Worm (Caenorhabditis elegans) whole organism, L4 larva: Measurements from ENCODE around the gene srg-41.

Experiments
- D1046.2 ChIP-seq: fragments of 200-800 bp; sonication (Bioruptor generic); IDR thresholded peaks from 2 replicates; pipeline ENCODE4 v1.3.6; 2022; ENCODE audit warnings: missing genetic modification characterization, missing compliant biosample characterization
- F10B5.3 ChIP-seq: sonication (generic microtip); optimal IDR thresholded peaks from 2 replicates; lab custom pipeline; 2016; ENCODE audit warnings: mild to moderate bottlenecking, missing genetic modification characterization, missing compliant biosample characterization
- R02D3.7 ChIP-seq: fragments of 150-350 bp; sonication (generic microtip); optimal IDR thresholded peaks from 3 replicates; lab custom pipeline; 2014; ENCODE audit warnings: missing biosample characterization, missing genetic modification characterization
- T26A8.4 ChIP-seq: fragments of 200-800 bp; sonication (Bioruptor generic); IDR thresholded peaks from 2 replicates; pipeline ENCODE4 v1.3.6; 2022; ENCODE audit warnings: missing genetic modification characterization, missing compliant biosample characterization
- Y105C5A.15 ChIP-seq: fragments of 200-800 bp; sonication (Bioruptor generic); IDR thresholded peaks from 2 replicates; pipeline ENCODE4 v1.3.6; 2022; ENCODE audit warnings: missing genetic modification characterization, missing compliant biosample characterization
- Y5F2A.4 ChIP-seq: fragments of 200-800 bp; sonication (Bioruptor generic); optimal IDR thresholded peaks from 2 replicates; lab custom pipeline; 2018; ENCODE audit warnings: mild to moderate bottlenecking, missing genetic modification characterization, missing compliant biosample characterization
- ZK337.2 ChIP-seq: fragments of 200-800 bp; sonication (Bioruptor generic); IDR thresholded peaks from 2 replicates; pipeline ENCODE4 v1.3.6; 2022; ENCODE audit warnings: missing genetic modification reagents, missing genetic modification characterization, missing compliant biosample characterization
- aha-1 ChIP-seq: fragments of 150-350 bp; peaks from one replicate; lab custom pipeline; 2014; ENCODE audit warnings: missing biosample characterization, missing genetic modification characterization
- ama-1 ChIP-seq: fragments of 150-350 bp; optimal IDR thresholded peaks from 2 replicates; lab custom pipeline; 2014; ENCODE audit warnings: inconsistent platforms, mixed read lengths
- arid-1 ChIP-seq: fragments of 200-800 bp; sonication (Bioruptor generic); conservative IDR thresholded peaks from 2 replicates; pipeline ENCODE4 v1.3.6; 2022; ENCODE audit warnings: missing genetic modification reagents, missing genetic modification characterization, missing compliant biosample characterization
- attf-4 ChIP-seq: sonication (generic microtip); optimal IDR thresholded peaks from 3 replicates; lab custom pipeline; 2017; ENCODE audit warnings: missing biosample characterization, missing genetic modification characterization
- ceh-20 ChIP-seq: fragments of 200-800 bp; sonication (Bioruptor generic); IDR thresholded peaks from 2 replicates; pipeline ENCODE4 v1.3.6; 2022; ENCODE audit warnings: missing genetic modification reagents, missing genetic modification characterization, missing compliant biosample characterization
- ceh-28 ChIP-seq: fragments of 150-350 bp; optimal IDR thresholded peaks from 2 replicates; lab custom pipeline; 2014; ENCODE audit warnings: missing biosample characterization, missing genetic modification reagents, missing genetic modification characterization
- ceh-44 ChIP-seq: fragments of 200-800 bp; sonication (Bioruptor generic); IDR thresholded peaks from 2 replicates; pipeline ENCODE4 v1.3.6; 2022; ENCODE audit warnings: missing genetic modification reagents, missing genetic modification characterization, missing compliant biosample characterization
- ceh-62 ChIP-seq: sonication (generic microtip); optimal IDR thresholded peaks from 2 replicates; lab custom pipeline; 2017; ENCODE audit warnings: missing biosample characterization, missing genetic modification characterization
- ceh-82 ChIP-seq: sonication (generic microtip); optimal IDR thresholded peaks from 2 replicates; lab custom pipeline; 2017; ENCODE audit warnings: missing biosample characterization, missing genetic modification characterization
- ces-1 ChIP-seq: fragments of 150-350 bp; sonication (generic microtip); optimal IDR thresholded peaks from 4 replicates; lab custom pipeline; 2014; ENCODE audit warnings: missing biosample characterization, missing genetic modification reagents, missing genetic modification characterization
- cey-2 ChIP-seq: sonication (generic microtip); optimal IDR thresholded peaks from 3 replicates; lab custom pipeline; 2017; ENCODE audit warnings: missing genetic modification characterization, mild to moderate bottlenecking, missing compliant biosample characterization, antibody characterized with exemption, borderline replicate concordance; ENCODE audit not compliant: insufficient read depth
- daf-12 ChIP-seq: fragments of 150-350 bp; optimal IDR thresholded peaks from 2 replicates; lab custom pipeline; 2014; ENCODE audit warnings: missing biosample characterization, missing genetic modification reagents, missing genetic modification characterization
- dmd-6 ChIP-seq: fragments of 200-800 bp; sonication (Bioruptor generic); IDR thresholded peaks from 2 replicates; pipeline ENCODE4 v1.3.6; 2022; ENCODE audit warnings: missing genetic modification reagents, missing genetic modification characterization, missing compliant biosample characterization
- dmd-8 ChIP-seq: fragments of 200-800 bp; sonication (Bioruptor generic); IDR thresholded peaks from 2 replicates; pipeline ENCODE4 v1.3.6; 2022; ENCODE audit warnings: missing genetic modification characterization, missing compliant biosample characterization
- dpl-1 ChIP-seq: fragments of 150-350 bp; optimal IDR thresholded peaks from 2 replicates; lab custom pipeline; 2014; ENCODE audit warnings: missing biosample characterization, missing genetic modification reagents, missing genetic modification characterization
- duxl-1 ChIP-seq: sonication (generic microtip); optimal IDR thresholded peaks from 2 replicates; lab custom pipeline; 2016; ENCODE audit warnings: mild to moderate bottlenecking, missing genetic modification characterization, moderate library complexity, missing compliant biosample characterization; ENCODE audit not compliant: poor library complexity
- fkh-10 ChIP-seq: fragments of 150-350 bp; optimal IDR thresholded peaks from 2 replicates; lab custom pipeline; 2014; ENCODE audit warnings: missing biosample characterization, missing genetic modification reagents, missing genetic modification characterization
- gei-8 ChIP-seq: fragments of 200-800 bp; sonication (Bioruptor generic); optimal IDR thresholded peaks from 2 replicates; lab custom pipeline; 2018; ENCODE audit warnings: mild to moderate bottlenecking, missing genetic modification characterization, missing compliant biosample characterization
- hlh-30 ChIP-seq: sonication (generic microtip); optimal IDR thresholded peaks from 2 replicates; lab custom pipeline; 2017; ENCODE audit warnings: antibody characterized with exemption, mild to moderate bottlenecking, missing genetic modification characterization, missing compliant biosample characterization; ENCODE audit not compliant: insufficient read depth
- lim-7 ChIP-seq: fragments of 200-800 bp; sonication (Bioruptor generic); IDR thresholded peaks from 2 replicates; pipeline ENCODE4 v1.3.6; 2022; ENCODE audit warnings: missing genetic modification characterization, missing compliant biosample characterization
- lin-1 ChIP-seq: fragments of 200-800 bp; sonication (Bioruptor generic); IDR thresholded peaks from 2 replicates; pipeline ENCODE4 v1.3.6; 2022; ENCODE audit warnings: missing genetic modification reagents, missing genetic modification characterization, missing compliant biosample characterization
- lsy-2 ChIP-seq, 2 experiments: fragments of 150-350 bp in 1 of 2; sonication (generic microtip) in 1 of 2; optimal IDR thresholded peaks; 2 replicates each; lab custom pipeline; 2014 to 2017; ENCODE audit warnings: missing biosample characterization in 2 of 2, missing genetic modification characterization in 2 of 2
- madf-9 ChIP-seq: fragments of 200-800 bp; sonication (Bioruptor generic); conservative IDR thresholded peaks from 2 replicates; pipeline ENCODE4 v1.3.6; 2022; ENCODE audit warnings: missing genetic modification reagents, missing genetic modification characterization, missing compliant biosample characterization
- mep-1 ChIP-seq: fragments of 150-350 bp; sonication (generic microtip); optimal IDR thresholded peaks from 3 replicates; lab custom pipeline; 2014; ENCODE audit warnings: missing biosample characterization, missing genetic modification characterization
- nhr-10 ChIP-seq: fragments of 150-350 bp; optimal IDR thresholded peaks from 2 replicates; lab custom pipeline; 2014; ENCODE audit warnings: missing biosample characterization, missing genetic modification characterization
- nhr-102 ChIP-seq: sonication (generic microtip); optimal IDR thresholded peaks from 2 replicates; lab custom pipeline; 2016; ENCODE audit warnings: mild to moderate bottlenecking, missing genetic modification characterization, moderate library complexity, missing compliant biosample characterization
- nhr-111 ChIP-seq: fragments of 200-800 bp; sonication (Bioruptor generic); optimal IDR thresholded peaks from 2 replicates; lab custom pipeline; 2018; ENCODE audit warnings: mild to moderate bottlenecking, missing genetic modification characterization, missing compliant biosample characterization
- nhr-237 ChIP-seq: sonication (generic microtip); optimal IDR thresholded peaks from 2 replicates; lab custom pipeline; 2017; ENCODE audit warnings: missing biosample characterization, missing genetic modification characterization
- nhr-25 ChIP-seq: sonication (generic microtip); optimal IDR thresholded peaks from 2 replicates; lab custom pipeline; 2017; ENCODE audit warnings: missing genetic modification characterization, mild to moderate bottlenecking, missing compliant biosample characterization, antibody characterized with exemption, moderate library complexity, borderline replicate concordance; ENCODE audit not compliant: insufficient read depth
- nhr-28 ChIP-seq: fragments of 150-350 bp; optimal IDR thresholded peaks from 2 replicates; lab custom pipeline; 2014; ENCODE audit warnings: missing biosample characterization, missing genetic modification characterization
- nhr-41 ChIP-seq: fragments of 200-800 bp; sonication (Bioruptor generic); IDR thresholded peaks from 2 replicates; pipeline ENCODE4 v1.3.6; 2022; ENCODE audit warnings: missing genetic modification reagents, missing genetic modification characterization, missing compliant biosample characterization
- nhr-42 ChIP-seq: fragments of 200-800 bp; sonication (Bioruptor generic); IDR thresholded peaks from 2 replicates; pipeline ENCODE4 v1.3.6; 2022; ENCODE audit warnings: missing genetic modification characterization, missing compliant biosample characterization
- nhr-48 ChIP-seq: sonication (generic microtip); optimal IDR thresholded peaks from 2 replicates; lab custom pipeline; 2016; ENCODE audit warnings: mild to moderate bottlenecking, missing genetic modification characterization, missing compliant biosample characterization
- nhr-6 ChIP-seq: fragments of 150-350 bp; optimal IDR thresholded peaks from 2 replicates; lab custom pipeline; 2014; ENCODE audit warnings: missing biosample characterization, missing genetic modification characterization
- php-3 ChIP-seq: fragments of 200-800 bp; sonication (Bioruptor generic); IDR thresholded peaks from 2 replicates; pipeline ENCODE4 v1.3.6; 2022; ENCODE audit warnings: missing genetic modification reagents, missing genetic modification characterization, missing compliant biosample characterization
- rbr-2 ChIP-seq: sonication (generic microtip); optimal IDR thresholded peaks from 2 replicates; lab custom pipeline; 2016; ENCODE audit warnings: missing genotype, missing genetic modification characterization, missing compliant biosample characterization
- snpc-4 ChIP-seq: fragments of 150-350 bp; optimal IDR thresholded peaks from 2 replicates; lab custom pipeline; 2014; ENCODE audit warnings: missing biosample characterization, missing genetic modification characterization
- spr-3 ChIP-seq: fragments of 200-800 bp; sonication (Bioruptor generic); optimal IDR thresholded peaks from 2 replicates; lab custom pipeline; 2018; ENCODE audit warnings: mild to moderate bottlenecking, missing genetic modification characterization, missing compliant biosample characterization
- unc-130 ChIP-seq: sonication (generic microtip); optimal IDR thresholded peaks from 2 replicates; lab custom pipeline; 2016; ENCODE audit warnings: missing genetic modification reagents, missing genetic modification characterization, missing compliant biosample characterization
- unc-62 ChIP-seq, 3 experiments: fragments of 150-350 bp in 1 of 3; sonication (generic microtip); optimal IDR thresholded peaks in 2 of 3; peaks in 1 of 3; 1 replicate in 1 of 3; 2 replicates in 2 of 3; lab custom pipeline; 2014 to 2017; ENCODE audit warnings: missing biosample characterization in 3 of 3, missing genetic modification characterization in 3 of 3, missing genetic modification reagents in 3 of 3, missing genotype in 1 of 3
- zfp-3 ChIP-seq: fragments of 200-800 bp; sonication (Bioruptor generic); conservative IDR thresholded peaks from 2 replicates; pipeline ENCODE4 v1.3.6; 2022; ENCODE audit warnings: missing genetic modification reagents, missing genetic modification characterization, missing compliant biosample characterization
- zip-11 ChIP-seq: fragments of 200-800 bp; sonication (Bioruptor generic); IDR thresholded peaks from 2 replicates; pipeline ENCODE4 v1.3.6; 2022; ENCODE audit warnings: missing genetic modification characterization, missing compliant biosample characterization
- zip-2 ChIP-seq: fragments of 150-350 bp; optimal IDR thresholded peaks from 2 replicates; lab custom pipeline; 2014; ENCODE audit warnings: missing biosample characterization, missing genetic modification characterization

The srg-41 gene

ce11 chrV:11148971-11149370 is 12.7 kb downstream of the srg-41 start:
- TF ChIP-seq lin-1 (GFP tag; lab: Robert Waterston, UW) (no peak), mep-1 (tag; lab: Kevin White, UChicago) (no peak), nhr-237 (tag; lab: Kevin White, UChicago) (no peak), nhr-28 (peak; percentile 35), ceh-82 (tag; lab: Kevin White, UChicago) (no peak)
- TF ChIP-seq, all 104 proteins: peak for 1

- TF ChIP-seq dmd-6 (no peak), ceh-28 (tag; lab: Kevin White, UChicago) (no peak), dmd-8 (GFP tag; lab: Robert Waterston, UW) (no peak), nhr-10 (no peak), Y5F2A.4 (GFP tag; lab: Kevin White, UChicago) (no peak), cey-2 (tag; lab: Kevin White, UChicago) (peak; percentile 26), ceh-62 (tag; lab: Kevin White, UChicago) (no peak), fkh-10 (no peak), nhr-102 (peak; percentile 35), lim-7 (GFP tag; lab: Robert Waterston, UW) (no peak), snpc-4 (tag; lab: Kevin White, UChicago) (no peak), nhr-6 (tag; lab: Kevin White, UChicago) (no peak), zip-2 (tag; lab: Kevin White, UChicago) (no peak), ces-1 (GFP tag; lab: Kevin White, UChicago) (no peak), F10B5.3 (tag; lab: Kevin White, UChicago) (no peak), lsy-2 (tag; optimal IDR thresholded peaks at IDR 0.05; lab: Kevin White, UChicago) (no peak), attf-4 (no peak), dpl-1 (GFP tag; lab: Kevin White, UChicago) (no peak), daf-12 (tag; lab: Kevin White, UChicago) (no peak), ama-1 (lab: Kevin White, UChicago) (peak; percentile 44), ceh-20 (GFP tag; lab: Robert Waterston, UW) (no peak), php-3 (GFP tag; lab: Robert Waterston, UW) (no peak), ceh-44 (GFP tag; lab: Robert Waterston, UW) (no peak), ZK337.2 (GFP tag; lab: Robert Waterston, UW) (no peak), unc-62 (GFP tag; optimal IDR thresholded peaks at IDR 0.05 in 1 of 2; lab: Kevin White, UChicago) (peak in 1 of 2 experiments; percentile 27), unc-62 (tag; optimal IDR thresholded peaks at IDR 0.05; lab: Kevin White, UChicago) (no peak), zfp-3 (GFP tag; lab: Robert Waterston, UW) (peak; percentile 81; the same call in 1 of the 2 replicates), nhr-25 (tag; lab: Kevin White, UChicago) (peak; percentile 62), T26A8.4 (GFP tag; lab: Robert Waterston, UW) (no peak; the same call in 1 of the 2 replicates), madf-9 (GFP tag; lab: Robert Waterston, UW) (no peak), unc-130 (GFP tag; lab: Kevin White, UChicago) (no peak), aha-1 (tag; lab: Kevin White, UChicago) (peak; percentile 98), rbr-2 (no peak), gei-8 (GFP tag; lab: Kevin White, UChicago) (no peak), spr-3 (GFP tag; lab: Kevin White, UChicago) (no peak), nhr-41 (GFP tag; lab: Robert Waterston, UW) (no peak), D1046.2 (GFP tag; lab: Robert Waterston, UW) (no peak), nhr-48 (tag; lab: Kevin White, UChicago) (peak; percentile 71), zip-11 (GFP tag; lab: Robert Waterston, UW) (no peak), R02D3.7 (tag; lab: Kevin White, UChicago) (no peak), hlh-30 (peak; percentile 30), nhr-111 (GFP tag; lab: Kevin White, UChicago) (no peak), mep-1 (tag; lab: Kevin White, UChicago) (peak; percentile 62), Y105C5A.15 (GFP tag; lab: Robert Waterston, UW) (no peak), duxl-1 (no peak), arid-1 (GFP tag; lab: Robert Waterston, UW) (no peak), nhr-42 (no peak), nhr-237 (tag; lab: Kevin White, UChicago) (no peak)
These were observed 13.9 kb downstream of the srg-41 start for ce11 chrV:11147780-11148144.
